Fruit fly (Drosophila melanogaster) whole organism, embryonic: ENCODE data around the gene CG2854.

Experiments
- Ada2b ChIP-seq: fragments of 200-800 bp; sonication (Bioruptor generic); IDR thresholded peaks from 2 replicates; pipeline ENCODE4 v1.3.6; 2022; ENCODE audit warnings: missing biosample characterization, missing genetic modification characterization
- Adf1 ChIP-seq: fragments of 200-800 bp; sonication (Bioruptor generic); IDR thresholded peaks from 2 replicates; pipeline ENCODE4 v1.3.6; 2022; ENCODE audit warnings: missing biosample characterization, missing genetic modification characterization
- Awh ChIP-seq: fragments of 200-800 bp; sonication (Bioruptor generic); IDR thresholded peaks from 2 replicates; pipeline ENCODE4, ENCODE4 v1.3.6; 2022; ENCODE audit warnings: missing biosample characterization, missing genetic modification characterization
- Bdp1 ChIP-seq: fragments of 200-800 bp; sonication (Bioruptor generic); optimal IDR thresholded peaks from 3 replicates; lab custom pipeline; 2016; ENCODE audit warnings: missing biosample characterization, missing genetic modification characterization
- CG1024 ChIP-seq: fragments of 200-800 bp; sonication (Bioruptor generic); IDR thresholded peaks from 2 replicates; pipeline ENCODE4 v1.3.6; 2022; ENCODE audit warnings: missing biosample characterization, missing genetic modification characterization
- CG10565 ChIP-seq: fragments of 200-800 bp; sonication (Bioruptor generic); optimal IDR thresholded peaks from 3 replicates; lab custom pipeline; 2016; ENCODE audit warnings: missing biosample characterization, mild to moderate bottlenecking, missing genetic modification characterization
- CG11085 ChIP-seq: fragments of 200-800 bp; sonication (Bioruptor generic); IDR thresholded peaks from 2 replicates; pipeline ENCODE4 v1.3.6; 2022; ENCODE audit warnings: missing biosample characterization, missing genetic modification characterization
- CG12104 ChIP-seq: fragments of 200-800 bp; sonication (Bioruptor generic); optimal IDR thresholded peaks from 3 replicates; lab custom pipeline; 2016; ENCODE audit warnings: missing biosample characterization, missing genetic modification characterization
- CG12744 ChIP-seq: fragments of 200-800 bp; sonication (Bioruptor generic); optimal IDR thresholded peaks from 2 replicates; lab custom pipeline; 2016; ENCODE audit warnings: missing biosample characterization, missing genetic modification characterization
- CG17359 ChIP-seq: fragments of 200-800 bp; sonication (Bioruptor generic); optimal IDR thresholded peaks from 3 replicates; lab custom pipeline; 2018; ENCODE audit warnings: missing biosample characterization, mild to moderate bottlenecking, missing genetic modification characterization, moderate library complexity
- CG17912 ChIP-seq: fragments of 200-800 bp; sonication (Bioruptor generic); optimal IDR thresholded peaks from 2 replicates; lab custom pipeline; 2018; ENCODE audit warnings: missing biosample characterization, mild to moderate bottlenecking, missing genetic modification characterization
- CG18599 ChIP-seq: fragments of 200-800 bp; sonication (Bioruptor generic); optimal IDR thresholded peaks from 3 replicates; lab custom pipeline; 2017; ENCODE audit warnings: missing biosample characterization, missing genetic modification characterization, mild to moderate bottlenecking, moderate library complexity, missing genetic modification reagents
- CG32772 ChIP-seq: fragments of 200-800 bp; sonication (Bioruptor generic); IDR thresholded peaks from 2 replicates; pipeline ENCODE4 v1.3.6; 2022; ENCODE audit warnings: missing biosample characterization, missing genetic modification characterization
- CG3847 ChIP-seq: fragments of 200-800 bp; sonication (Bioruptor generic); IDR thresholded peaks from 2 replicates; pipeline ENCODE4 v1.3.6; 2022; ENCODE audit warnings: missing biosample characterization, missing genetic modification characterization
- CG4360 ChIP-seq: fragments of 200-800 bp; sonication (Bioruptor generic); IDR thresholded peaks from 2 replicates; pipeline ENCODE4 v1.3.6; 2022; ENCODE audit warnings: missing biosample characterization, missing genetic modification characterization
- CG43689 ChIP-seq: fragments of 200-800 bp; sonication (Bioruptor generic); IDR thresholded peaks from 2 replicates; pipeline ENCODE4 v1.3.6; 2022; ENCODE audit warnings: missing biosample characterization, missing genetic modification characterization
- CG4617 ChIP-seq: fragments of 200-800 bp; sonication (Bioruptor generic); optimal IDR thresholded peaks from 3 replicates; lab custom pipeline; 2016; ENCODE audit warnings: missing biosample characterization, missing genetic modification characterization, borderline replicate concordance
- CG6175 ChIP-seq: fragments of 200-800 bp; sonication (Bioruptor generic); IDR thresholded peaks from 3 replicates; pipeline ENCODE4 v1.3.6; 2022; ENCODE audit warnings: missing biosample characterization, missing genetic modification characterization
- CG6791 ChIP-seq: fragments of 200-800 bp; sonication (Bioruptor generic); IDR thresholded peaks from 3 replicates; pipeline ENCODE4 v1.3.6; 2022; ENCODE audit warnings: missing biosample characterization, missing genetic modification characterization; ENCODE audit not compliant: partially characterized antibody
- CG7963 ChIP-seq: fragments of 200-800 bp; sonication (Bioruptor generic); IDR thresholded peaks from 3 replicates; pipeline ENCODE4 v1.3.6; 2022; ENCODE audit warnings: missing biosample characterization, missing genetic modification characterization; ENCODE audit not compliant: partially characterized antibody
- CG8388 ChIP-seq: fragments of 200-800 bp; sonication (Bioruptor generic); optimal IDR thresholded peaks from 2 replicates; lab custom pipeline; 2019; ENCODE audit warnings: missing biosample characterization, mild to moderate bottlenecking, missing genetic modification characterization, moderate library complexity
- CG8924 ChIP-seq: fragments of 200-800 bp; optimal IDR thresholded peaks from 3 replicates; lab custom pipeline; 2019; ENCODE audit warnings: missing biosample characterization, mild to moderate bottlenecking, missing genetic modification characterization, moderate library complexity
- Hey ChIP-seq: fragments of 200-800 bp; sonication (Bioruptor generic); optimal IDR thresholded peaks from 3 replicates; lab custom pipeline; 2018; ENCODE audit warnings: missing biosample characterization, mild to moderate bottlenecking, missing genetic modification characterization
- Hr3 ChIP-seq: fragments of 200-800 bp; sonication (Bioruptor generic); optimal IDR thresholded peaks from 3 replicates; lab custom pipeline; 2016; ENCODE audit warnings: missing biosample characterization, missing genetic modification characterization
- Hr39 ChIP-seq: fragments of >200 bp; optimal IDR thresholded peaks from 2 replicates; lab custom pipeline; 2017
- Lim3 ChIP-seq: fragments of 200-800 bp; sonication (Bioruptor generic); IDR thresholded peaks from 2 replicates; pipeline ENCODE4 v1.3.6; 2022; ENCODE audit warnings: missing biosample characterization, missing genetic modification characterization
- Oaz ChIP-seq: fragments of 200-800 bp; sonication (Bioruptor generic); IDR thresholded peaks from 2 replicates; pipeline ENCODE4 v1.3.6; 2022; ENCODE audit warnings: missing biosample characterization, missing genetic modification characterization
- Scr ChIP-seq: fragments of 200-800 bp; sonication (Bioruptor generic); IDR thresholded peaks from 2 replicates; pipeline ENCODE4 v1.3.6; 2022; ENCODE audit warnings: missing biosample characterization, missing genetic modification characterization; ENCODE audit not compliant: partially characterized antibody
- Six4 ChIP-seq: fragments of 200-800 bp; sonication (Bioruptor generic); optimal IDR thresholded peaks from 2 replicates; lab custom pipeline; 2016; ENCODE audit warnings: missing biosample characterization, missing genetic modification characterization
- amos ChIP-seq: fragments of 200-800 bp; sonication (Bioruptor generic); IDR thresholded peaks from 2 replicates; pipeline ENCODE4 v1.3.6; 2022; ENCODE audit warnings: missing biosample characterization, missing genetic modification characterization; ENCODE audit not compliant: partially characterized antibody
- aop ChIP-seq: fragments of 200-800 bp; sonication (Bioruptor generic); IDR thresholded peaks from 2 replicates; pipeline ENCODE4 v1.3.6; 2022; ENCODE audit warnings: missing biosample characterization, missing genetic modification characterization
- corto ChIP-seq: fragments of 200-800 bp; sonication (Bioruptor generic); optimal IDR thresholded peaks from 2 replicates; lab custom pipeline; 2016; ENCODE audit warnings: missing biosample characterization, mild to moderate bottlenecking, missing genetic modification characterization, moderate library complexity
- danr ChIP-seq: fragments of 200-800 bp; sonication (Bioruptor generic); IDR thresholded peaks from 2 replicates; pipeline ENCODE4 v1.3.6; 2022; ENCODE audit warnings: missing biosample characterization, missing genetic modification characterization
- dimm ChIP-seq: fragments of 200-800 bp; sonication (Bioruptor generic); IDR thresholded peaks from 2 replicates; pipeline ENCODE4 v1.3.6; 2022; ENCODE audit warnings: missing biosample characterization, missing genetic modification characterization
- dmrt11E ChIP-seq: fragments of 200-800 bp; sonication (Bioruptor generic); optimal IDR thresholded peaks from 3 replicates; lab custom pipeline; 2018; ENCODE audit warnings: missing biosample characterization, mild to moderate bottlenecking, missing genetic modification characterization, moderate library complexity
- en ChIP-seq: fragments of 200-800 bp; sonication (Bioruptor generic); optimal IDR thresholded peaks from 2 replicates; lab custom pipeline; 2016; ENCODE audit warnings: missing biosample characterization, missing genetic modification characterization
- fd3F ChIP-seq: fragments of 200-800 bp; sonication (Bioruptor generic); optimal IDR thresholded peaks from 2 replicates; lab custom pipeline; 2018; ENCODE audit warnings: missing biosample characterization, mild to moderate bottlenecking, missing genetic modification characterization, moderate library complexity
- gcm2 ChIP-seq: fragments of 200-800 bp; sonication (Bioruptor generic); optimal IDR thresholded peaks from 2 replicates; lab custom pipeline; 2016; ENCODE audit warnings: missing biosample characterization, missing genetic modification characterization
- gem ChIP-seq: fragments of 200-800 bp; sonication (Bioruptor generic); optimal IDR thresholded peaks from 2 replicates; lab custom pipeline; 2019; ENCODE audit warnings: missing biosample characterization, mild to moderate bottlenecking, missing genetic modification characterization, moderate library complexity
- grau ChIP-seq: fragments of 200-800 bp; optimal IDR thresholded peaks from 3 replicates; lab custom pipeline; 2019; ENCODE audit warnings: missing biosample characterization, mild to moderate bottlenecking, missing genetic modification characterization, moderate library complexity
- gsb-n ChIP-seq: fragments of 200-800 bp; sonication (Bioruptor generic); optimal IDR thresholded peaks from 3 replicates; lab custom pipeline; 2018; ENCODE audit warnings: missing biosample characterization, mild to moderate bottlenecking, missing genetic modification characterization
- ind ChIP-seq: fragments of 200-800 bp; sonication (Bioruptor generic); optimal IDR thresholded peaks from 3 replicates; lab custom pipeline; 2016; ENCODE audit warnings: missing biosample characterization, missing genetic modification characterization
- lola ChIP-seq, 3 experiments: fragments of >200 bp in 2 of 3; fragments of 200-800 bp in 1 of 3; sonication (Bioruptor generic) in 1 of 3; optimal IDR thresholded peaks; 2 replicates each; lab custom pipeline; 2017 to 2019; ENCODE audit warnings: missing biosample characterization in 3 of 3, missing genetic modification characterization in 3 of 3, mild to moderate bottlenecking in 1 of 3, moderate library complexity in 1 of 3
- nmo ChIP-seq: fragments of 200-800 bp; sonication (Bioruptor generic); optimal IDR thresholded peaks from 2 replicates; lab custom pipeline; 2018; ENCODE audit warnings: missing biosample characterization, mild to moderate bottlenecking, missing genetic modification characterization, moderate library complexity
- tx ChIP-seq: fragments of 200-800 bp; sonication (Bioruptor generic); optimal IDR thresholded peaks from 2 replicates; lab custom pipeline; 2016; ENCODE audit warnings: missing biosample characterization, missing genetic modification characterization
- unc-4 ChIP-seq: fragments of 200-800 bp; sonication (Bioruptor generic); IDR thresholded peaks from 2 replicates; pipeline ENCODE4 v1.3.6; 2022; ENCODE audit warnings: missing biosample characterization, missing genetic modification characterization; ENCODE audit not compliant: partially characterized antibody
- unpg ChIP-seq: fragments of 200-800 bp; sonication (Bioruptor generic); optimal IDR thresholded peaks from 3 replicates; lab custom pipeline; 2018; ENCODE audit warnings: missing biosample characterization, mild to moderate bottlenecking, missing genetic modification characterization, moderate library complexity
- yki ChIP-seq: fragments of >200 bp; optimal IDR thresholded peaks from 3 replicates; lab custom pipeline; 2018
- zf30C ChIP-seq: fragments of 200-800 bp; sonication (Bioruptor generic); optimal IDR thresholded peaks from 3 replicates; lab custom pipeline; 2018; ENCODE audit warnings: missing biosample characterization, mild to moderate bottlenecking, missing genetic modification characterization

CG2854 gene

DNA sequence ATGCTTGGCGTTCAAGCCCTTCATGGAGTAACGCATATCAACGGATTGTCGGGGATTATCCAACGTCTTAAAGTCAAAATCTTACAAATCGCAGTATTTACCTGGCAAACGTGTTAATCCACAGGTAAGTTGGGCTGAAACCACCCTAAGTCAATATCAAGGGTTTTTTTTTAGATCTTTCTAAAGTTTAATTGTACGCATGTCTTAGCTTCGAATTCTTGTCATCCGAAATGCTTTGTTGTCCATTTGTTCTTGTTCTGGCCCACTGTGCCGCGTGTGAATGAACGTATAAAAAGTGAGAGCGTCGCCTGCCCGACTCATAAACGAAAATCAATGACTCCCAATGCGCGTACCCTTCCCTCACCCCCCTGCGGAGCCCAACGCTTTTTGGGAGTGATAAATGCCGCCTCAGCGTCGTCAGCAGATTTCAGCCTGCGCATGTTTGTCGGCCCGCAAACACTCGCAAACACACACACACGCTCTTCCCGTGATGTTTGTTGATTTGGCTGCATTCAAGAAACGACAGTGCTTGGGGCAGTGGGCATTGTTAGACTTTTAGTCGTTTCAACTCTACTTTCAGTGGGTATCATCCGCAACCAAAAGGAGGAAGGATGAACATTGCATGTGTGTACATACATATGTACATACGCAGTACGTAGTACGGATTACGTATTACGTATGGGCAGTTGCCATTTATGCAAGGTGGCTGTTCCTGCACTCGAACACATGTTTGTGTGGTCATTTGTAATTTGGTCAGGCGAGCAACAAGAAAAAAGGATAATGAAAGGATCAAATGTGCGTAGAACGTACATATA lies 30.5 kb upstream of the CG2854 start (continued):
- TF ChIP-seq Bdp1: peak; percentile 87
- no peak for TF ChIP-seq Hr39
- TF ChIP-seq CG43689 (GFP tag; lab: Robert Waterston, UW): peak; percentile 71
- peak; percentile 94 for TF ChIP-seq tx
- TF ChIP-seq corto (GFP tag; lab: Kevin White, UChicago): no peak
- TF ChIP-seq Scr: no peak
- peak; percentile 87 for TF ChIP-seq CG17359 (tag; lab: Kevin White, UChicago)
- peak; percentile 95 for TF ChIP-seq dmrt11E (tag; lab: Kevin White, UChicago)
- peak in 1 of 3 experiments; percentile 97 for TF ChIP-seq lola (GFP tag; optimal IDR thresholded peaks at IDR 0.05; lab: Kevin White, UChicago)
- TF ChIP-seq danr (GFP tag; lab: Robert Waterston, UW): peak; percentile 76
- TF ChIP-seq Ada2b (GFP tag; lab: Robert Waterston, UW): peak; percentile 70
- TF ChIP-seq dimm (GFP tag; lab: Robert Waterston, UW): peak; percentile 47; the same call in 1 of the 2 replicates
- peak; percentile 86 for TF ChIP-seq fd3F (GFP tag; lab: Kevin White, UChicago)
- TF ChIP-seq CG12744 (GFP tag; lab: Kevin White, UChicago): peak; percentile 92
- peak; percentile 96 for TF ChIP-seq gem (tag; lab: Kevin White, UChicago)
- peak; percentile 96 for TF ChIP-seq CG8924 (tag; lab: Kevin White, UChicago)
- peak; percentile 94 for TF ChIP-seq grau (tag; lab: Kevin White, UChicago)
- peak; percentile 72 for TF ChIP-seq CG11085 (GFP tag; lab: Robert Waterston, UW)
- TF ChIP-seq unc-4: no peak
- TF ChIP-seq CG17912 (GFP tag; lab: Kevin White, UChicago): peak; percentile 21
- peak; percentile 60 for TF ChIP-seq CG32772 (GFP tag; lab: Robert Waterston, UW)
- TF ChIP-seq Hr3 (GFP tag; lab: Kevin White, UChicago): peak; percentile 91
- peak; percentile 61; the same call in 1 of the 2 replicates for TF ChIP-seq Awh (GFP tag; lab: Robert Waterston, UW)
- peak; percentile 92 for TF ChIP-seq CG12104
- TF ChIP-seq CG10565 (GFP tag; lab: Kevin White, UChicago): peak; percentile 69
- TF ChIP-seq Six4: peak; percentile 93
- no peak for TF ChIP-seq zf30C (GFP tag; lab: Kevin White, UChicago)
- peak; percentile 59 for TF ChIP-seq Adf1 (GFP tag; lab: Robert Waterston, UW)
- peak; percentile 72 for TF ChIP-seq gcm2
- TF ChIP-seq yki: no peak
- TF ChIP-seq nmo (GFP tag; lab: Kevin White, UChicago): peak; percentile 97
- no peak for TF ChIP-seq aop (GFP tag; lab: Robert Waterston, UW)
- TF ChIP-seq CG6175: no peak; the same call in 2 of the 3 replicates
- peak; percentile 75 for TF ChIP-seq CG4617 (GFP tag; lab: Kevin White, UChicago)
- TF ChIP-seq en (GFP tag; lab: Kevin White, UChicago): peak; percentile 92
- peak; percentile 51 for TF ChIP-seq Oaz (GFP tag; lab: Robert Waterston, UW)
- peak; percentile 83 for TF ChIP-seq CG3847 (GFP tag; lab: Robert Waterston, UW)
- TF ChIP-seq ind (GFP tag; lab: Kevin White, UChicago): peak; percentile 93
- TF ChIP-seq Hey (tag; lab: Kevin White, UChicago): peak; percentile 65
- TF ChIP-seq unpg (GFP tag; lab: Kevin White, UChicago): peak; percentile 87
- TF ChIP-seq CG7963 (GFP tag; lab: Robert Waterston, UW): no peak
- TF ChIP-seq CG6791 (GFP tag; lab: Robert Waterston, UW): no peak
- TF ChIP-seq Lim3 (GFP tag; lab: Robert Waterston, UW): no peak
- peak; percentile 89 for TF ChIP-seq CG8388 (GFP tag; lab: Kevin White, UChicago)
- TF ChIP-seq gsb-n: peak; percentile 88
- TF ChIP-seq CG18599: peak; percentile 94
- TF ChIP-seq CG4360: no peak
- TF ChIP-seq CG1024 (GFP tag; lab: Robert Waterston, UW): no peak
- peak; percentile 16; the same call in 1 of the 2 replicates for TF ChIP-seq amos (GFP tag; lab: Robert Waterston, UW)
